Worm (Caenorhabditis elegans) whole organism, L3 larva: Measurements from ENCODE around the gene F28H7.8.
A peak's percentile ranks its signal among the peaks of the same experiment; 100 is the strongest.

Experiments used
- R02D3.7 ChIP-seq: fragments of 150-350 bp; optimal IDR thresholded peaks from 2 replicates; lab custom pipeline; 2014; ENCODE audit warnings: missing biosample characterization, missing genetic modification characterization
- ZK546.5 ChIP-seq: sonication (generic microtip); optimal IDR thresholded peaks from 2 replicates; lab custom pipeline; 2017; ENCODE audit warnings: missing biosample characterization, missing genetic modification characterization
- aly-2 ChIP-seq: fragments of 150-350 bp; optimal IDR thresholded peaks from 2 replicates; lab custom pipeline; 2014; ENCODE audit warnings: missing biosample characterization, missing genetic modification characterization
- ceh-16 ChIP-seq: sonication (generic microtip); optimal IDR thresholded peaks from 2 replicates; lab custom pipeline; 2017; ENCODE audit warnings: missing biosample characterization, missing genetic modification characterization
- ceh-28 ChIP-seq: fragments of 150-350 bp; optimal IDR thresholded peaks from 2 replicates; lab custom pipeline; 2014; ENCODE audit warnings: missing biosample characterization, missing genetic modification reagents, missing genetic modification characterization
- ceh-9 ChIP-seq: sonication (generic microtip); optimal IDR thresholded peaks from 2 replicates; lab custom pipeline; 2018; ENCODE audit warnings: missing biosample characterization, missing genetic modification characterization
- daf-12 ChIP-seq: fragments of 150-350 bp; optimal IDR thresholded peaks from 2 replicates; lab custom pipeline; 2014; ENCODE audit warnings: missing biosample characterization, missing genetic modification reagents, missing genetic modification characterization
- egl-5 ChIP-seq: fragments of 150-350 bp; optimal IDR thresholded peaks from 2 replicates; lab custom pipeline; 2017; ENCODE audit warnings: missing biosample characterization, missing genetic modification reagents, missing genetic modification characterization, inconsistent platforms
- elt-1 ChIP-seq: fragments of 150-350 bp; optimal IDR thresholded peaks from 2 replicates; lab custom pipeline; 2014; ENCODE audit warnings: missing biosample characterization, missing genetic modification characterization
- elt-2 ChIP-seq: sonication (generic microtip); optimal IDR thresholded peaks from 2 replicates; lab custom pipeline; 2016; ENCODE audit warnings: missing genetic modification reagents, mild to moderate bottlenecking, missing genetic modification characterization, missing compliant biosample characterization
- eor-1 ChIP-seq, 2 experiments: fragments of 150-350 bp; optimal IDR thresholded peaks; 2 replicates each; lab custom pipeline; 2014 to 2018; ENCODE audit warnings: missing biosample characterization in 2 of 2, missing genetic modification characterization in 2 of 2
- fkh-10 ChIP-seq: sonication (generic microtip); optimal IDR thresholded peaks from 2 replicates; lab custom pipeline; 2017; ENCODE audit warnings: missing biosample characterization, missing genetic modification reagents, missing genetic modification characterization
- fkh-2 ChIP-seq: fragments of 150-350 bp; optimal IDR thresholded peaks from 2 replicates; lab custom pipeline; 2014; ENCODE audit warnings: missing biosample characterization, missing genetic modification reagents, missing genetic modification characterization
- fos-1 ChIP-seq: fragments of 150-350 bp; optimal IDR thresholded peaks from 2 replicates; lab custom pipeline; 2014; ENCODE audit warnings: missing biosample characterization, missing genetic modification characterization
- hmg-11 ChIP-seq: sonication (generic microtip); optimal IDR thresholded peaks from 2 replicates; lab custom pipeline; 2016; ENCODE audit warnings: missing genetic modification characterization, missing compliant biosample characterization
- jun-1 ChIP-seq: fragments of 150-350 bp; optimal IDR thresholded peaks from 2 replicates; lab custom pipeline; 2014; ENCODE audit warnings: missing biosample characterization, missing genetic modification reagents, missing genetic modification characterization
- lin-15B ChIP-seq: fragments of 150-350 bp; optimal IDR thresholded peaks from 2 replicates; lab custom pipeline; 2014; ENCODE audit warnings: missing biosample characterization, missing genetic modification characterization
- lin-39 ChIP-seq: fragments of 150-350 bp; optimal IDR thresholded peaks from 2 replicates; lab custom pipeline; 2018; ENCODE audit warnings: missing biosample characterization, missing genetic modification reagents, missing genetic modification characterization
- lsy-12 ChIP-seq: sonication (generic microtip); optimal IDR thresholded peaks from 2 replicates; lab custom pipeline; 2016; ENCODE audit warnings: mild to moderate bottlenecking, missing genetic modification characterization, missing compliant biosample characterization
- mdl-1 ChIP-seq: fragments of 150-350 bp; optimal IDR thresholded peaks from 2 replicates; lab custom pipeline; 2014; ENCODE audit warnings: missing biosample characterization, missing genetic modification characterization
- mml-1 ChIP-seq: fragments of 150-350 bp; sonication (generic microtip); optimal IDR thresholded peaks from 3 replicates; lab custom pipeline; 2014; ENCODE audit warnings: missing biosample characterization, missing genetic modification characterization
- nfya-1 ChIP-seq: sonication (generic microtip); optimal IDR thresholded peaks from 2 replicates; lab custom pipeline; 2017; ENCODE audit warnings: missing genetic modification characterization, mild to moderate bottlenecking, missing compliant biosample characterization, antibody characterized with exemption, moderate library complexity; ENCODE audit not compliant: insufficient read depth
- nhr-11 ChIP-seq: fragments of 150-350 bp; optimal IDR thresholded peaks from 2 replicates; lab custom pipeline; 2014; ENCODE audit warnings: missing biosample characterization, missing genetic modification characterization
- nhr-12 ChIP-seq: fragments of 150-350 bp; optimal IDR thresholded peaks from 2 replicates; lab custom pipeline; 2014; ENCODE audit warnings: missing biosample characterization, missing genetic modification characterization
- nhr-23 ChIP-seq: fragments of 150-350 bp; optimal IDR thresholded peaks from 2 replicates; lab custom pipeline; 2014; ENCODE audit warnings: missing biosample characterization, missing genetic modification reagents, missing genetic modification characterization
- nhr-25 ChIP-seq: sonication (generic microtip); optimal IDR thresholded peaks from 2 replicates; lab custom pipeline; 2017; ENCODE audit warnings: missing biosample characterization, missing genetic modification characterization
- nhr-43 ChIP-seq: sonication (generic microtip); optimal IDR thresholded peaks from 2 replicates; lab custom pipeline; 2016; ENCODE audit warnings: mild to moderate bottlenecking, missing genetic modification characterization, missing compliant biosample characterization; ENCODE audit not compliant: poor library complexity, severe bottlenecking
- nhr-77 ChIP-seq: fragments of 150-350 bp; optimal IDR thresholded peaks from 2 replicates; lab custom pipeline; 2014; ENCODE audit warnings: missing biosample characterization, missing genetic modification characterization
- pha-4 ChIP-seq: fragments of 150-350 bp; optimal IDR thresholded peaks from 2 replicates; lab custom pipeline; 2014; ENCODE audit warnings: missing biosample characterization, missing genetic modification reagents, missing genetic modification characterization
- pqm-1 ChIP-seq: fragments of 150-350 bp; optimal IDR thresholded peaks from 2 replicates; lab custom pipeline; 2017; ENCODE audit warnings: missing biosample characterization, missing genetic modification characterization, inconsistent platforms
- sea-2 ChIP-seq: fragments of 150-350 bp; sonication (generic microtip); optimal IDR thresholded peaks from 4 replicates; lab custom pipeline; 2014; ENCODE audit warnings: missing biosample characterization, missing genetic modification reagents, missing genetic modification characterization
- skn-1 ChIP-seq: fragments of 150-350 bp; optimal IDR thresholded peaks from 2 replicates; lab custom pipeline; 2014; ENCODE audit warnings: missing biosample characterization, missing genetic modification characterization
- snpc-4 ChIP-seq: fragments of 150-350 bp; optimal IDR thresholded peaks from 2 replicates; lab custom pipeline; 2014; ENCODE audit warnings: missing biosample characterization, missing genetic modification characterization
- tbx-2 ChIP-seq: sonication (generic microtip); optimal IDR thresholded peaks from 2 replicates; lab custom pipeline; 2016; ENCODE audit warnings: mild to moderate bottlenecking, missing genetic modification characterization, missing compliant biosample characterization
- unc-39 ChIP-seq: sonication (generic microtip); optimal IDR thresholded peaks from 4 replicates; lab custom pipeline; 2017; ENCODE audit warnings: missing biosample characterization, missing genetic modification characterization
- ztf-4 ChIP-seq: fragments of 150-350 bp; optimal IDR thresholded peaks from 2 replicates; lab custom pipeline; 2014; ENCODE audit warnings: missing biosample characterization, missing genetic modification characterization

F28H7.8 gene

ce11 chrV:10795494-10795893 is 36.7 kb downstream of the F28H7.8 start, which contains the start of gene D1054.19:
D1054.19 (plus strand) TSS chrV:10795794.
- TF ChIP-seq lin-15B, result no peak
- no peak for TF ChIP-seq elt-2 (tag; lab: Kevin White, UChicago)
- TF ChIP-seq egl-5 (tag; lab: Kevin White, UChicago), result no peak
- no peak for TF ChIP-seq fkh-2 (tag; lab: Kevin White, UChicago)
- TF ChIP-seq nhr-25 (tag; lab: Kevin White, UChicago), result no peak
- no peak for TF ChIP-seq pha-4 (tag; lab: Kevin White, UChicago)
- no peak for TF ChIP-seq nhr-11 (tag; lab: Kevin White, UChicago)
- no peak for TF ChIP-seq ceh-28 (tag; lab: Kevin White, UChicago)
- no peak for TF ChIP-seq skn-1 (tag; lab: Kevin White, UChicago)
- no peak for TF ChIP-seq eor-1 (tag; optimal IDR thresholded peaks at IDR 0.05; lab: Kevin White, UChicago)
- no peak for TF ChIP-seq tbx-2 (tag; lab: Kevin White, UChicago)
- TF ChIP-seq nhr-77 (tag; lab: Kevin White, UChicago), result no peak
- TF ChIP-seq daf-12 (tag; lab: Kevin White, UChicago), result no peak
- TF ChIP-seq mml-1 (tag; lab: Kevin White, UChicago), result no peak
- TF ChIP-seq, all 47 proteins: peak for 0

- TF ChIP-seq jun-1 (tag; lab: Kevin White, UChicago), result no peak
- no peak for TF ChIP-seq hmg-11 (tag; lab: Kevin White, UChicago)
- TF ChIP-seq pqm-1 (tag; lab: Kevin White, UChicago), result no peak
- no peak for TF ChIP-seq unc-39 (tag; lab: Kevin White, UChicago)
- TF ChIP-seq ztf-4 (tag; lab: Kevin White, UChicago), result no peak
- no peak for TF ChIP-seq aly-2 (tag; lab: Kevin White, UChicago)
- no peak for TF ChIP-seq R02D3.7 (tag; lab: Kevin White, UChicago)
- no peak for TF ChIP-seq skn-1 (tag; lab: Kevin White, UChicago)
- TF ChIP-seq tbx-2 (tag; lab: Kevin White, UChicago), result no peak
- no peak for TF ChIP-seq ZK546.5 (tag; lab: Kevin White, UChicago)
- no peak for TF ChIP-seq lin-15B
- TF ChIP-seq lsy-12 (tag; lab: Kevin White, UChicago), result no peak
- no peak for TF ChIP-seq elt-2 (tag; lab: Kevin White, UChicago)
- no peak for TF ChIP-seq egl-5 (tag; lab: Kevin White, UChicago)
- TF ChIP-seq, all 47 proteins: peak for 0
Observed at ce11 chrV:10798090-10798489, 39.3 kb downstream of the F28H7.8 start, which contains the start of gene srh-184. srh-184 (minus strand) TSS chrV:10798190.

ce11 chrV:10801154-10801553 is 42.4 kb downstream of the F28H7.8 start, which contains the start of gene D1054.18:
D1054.18 (minus strand) TSS chrV:10801198.
- TF ChIP-seq ceh-16 (no peak), nhr-43 (no peak), fos-1 (tag; lab: Kevin White, UChicago) (no peak), lin-39 (no peak), fkh-10 (GFP tag; lab: Kevin White, UChicago) (no peak), mdl-1 (no peak), ZK546.5 (tag; lab: Kevin White, UChicago) (no peak), jun-1 (tag; lab: Kevin White, UChicago) (peak; percentile 32), pqm-1 (tag; lab: Kevin White, UChicago) (peak; percentile 90), sea-2 (no peak), nhr-77 (tag; lab: Kevin White, UChicago) (no peak), pha-4 (tag; lab: Kevin White, UChicago) (peak; percentile 57), nhr-23 (tag; lab: Kevin White, UChicago) (no peak), elt-2 (tag; lab: Kevin White, UChicago) (peak; percentile 97), nfya-1 (no peak), ztf-4 (tag; lab: Kevin White, UChicago) (no peak), eor-1 (tag; optimal IDR thresholded peaks at IDR 0.05; lab: Kevin White, UChicago) (no peak), tbx-2 (tag; lab: Kevin White, UChicago) (no peak), snpc-4 (tag; lab: Kevin White, UChicago) (no peak), ceh-9 (tag; lab: Kevin White, UChicago) (no peak)
- TF ChIP-seq, all 47 proteins: peak for 4

- TF ChIP-seq jun-1 (tag; lab: Kevin White, UChicago) (peak; percentile 52), elt-2 (tag; lab: Kevin White, UChicago) (peak; percentile 98), pqm-1 (tag; lab: Kevin White, UChicago) (peak; percentile 99), nhr-12 (no peak), elt-1 (tag; lab: Kevin White, UChicago) (no peak), pha-4 (tag; lab: Kevin White, UChicago) (peak; percentile 62)
Observed at ce11 chrV:10802060-10802459, 43.3 kb downstream of the F28H7.8 start.
